Worm (Caenorhabditis elegans) whole organism, young adult: ENCODE measurements around the gene F53B7.4.

Source experiments
- B0019.2 ChIP-seq: fragments of 200-800 bp; sonication (Bioruptor generic); conservative IDR thresholded peaks from 2 replicates; pipeline ENCODE4 v1.3.6; 2022; ENCODE audit warnings: missing genetic modification reagents, missing genetic modification characterization, missing compliant biosample characterization
- B0035.1 ChIP-seq: sonication (generic microtip); optimal IDR thresholded peaks from 2 replicates; lab custom pipeline; 2016; ENCODE audit warnings: missing genetic modification characterization, mild to moderate bottlenecking, missing compliant biosample characterization, missing genotype, missing genetic modification reagents
- B0336.3 ChIP-seq: fragments of 200-800 bp; sonication (Bioruptor generic); IDR thresholded peaks from 2 replicates; pipeline ENCODE4 v1.3.6; 2022; ENCODE audit warnings: missing genetic modification characterization, missing compliant biosample characterization
- F10E7.11 ChIP-seq: sonication (generic microtip); optimal IDR thresholded peaks from 2 replicates; lab custom pipeline; 2017; ENCODE audit warnings: mild to moderate bottlenecking, missing genetic modification characterization, moderate library complexity, missing compliant biosample characterization
- F22D6.2 ChIP-seq: sonication (generic microtip); optimal IDR thresholded peaks from 2 replicates; lab custom pipeline; 2016; ENCODE audit warnings: mild to moderate bottlenecking, missing genetic modification characterization, missing compliant biosample characterization
- F57A8.1 ChIP-seq: fragments of 200-800 bp; sonication (Bioruptor generic); optimal IDR thresholded peaks from 2 replicates; lab custom pipeline; 2018; ENCODE audit warnings: mild to moderate bottlenecking, missing genetic modification characterization, moderate library complexity, missing compliant biosample characterization
- K11D2.4 ChIP-seq: fragments of 200-800 bp; sonication (Bioruptor generic); IDR thresholded peaks from 2 replicates; pipeline ENCODE4 v1.3.6; 2022; ENCODE audit warnings: missing genetic modification reagents, missing genetic modification characterization, missing compliant biosample characterization
- K12H6.12 ChIP-seq: fragments of 200-800 bp; sonication (Bioruptor generic); optimal IDR thresholded peaks from 2 replicates; lab custom pipeline; 2018; ENCODE audit warnings: mild to moderate bottlenecking, missing genetic modification characterization, missing compliant biosample characterization
- Y79H2A.3 ChIP-seq: fragments of 200-800 bp; sonication (Bioruptor generic); conservative IDR thresholded peaks from 2 replicates; pipeline ENCODE4 v1.3.6; 2022; ENCODE audit warnings: missing genetic modification reagents, missing genetic modification characterization, missing compliant biosample characterization
- ZK185.1 ChIP-seq: sonication (generic microtip); optimal IDR thresholded peaks from 2 replicates; lab custom pipeline; 2016; ENCODE audit warnings: mild to moderate bottlenecking, missing genetic modification characterization, missing compliant biosample characterization; ENCODE audit not compliant: poor library complexity, severe bottlenecking
- atf-7 ChIP-seq: sonication (generic microtip); optimal IDR thresholded peaks from 2 replicates; lab custom pipeline; 2017; ENCODE audit warnings: mild to moderate bottlenecking, missing genetic modification characterization, missing compliant biosample characterization
- athp-1 ChIP-seq: sonication (generic microtip); optimal IDR thresholded peaks from 2 replicates; lab custom pipeline; 2017; ENCODE audit warnings: mild to moderate bottlenecking, missing genetic modification characterization, missing compliant biosample characterization
- attf-5 ChIP-seq: fragments of 200-800 bp; sonication (Bioruptor generic); optimal IDR thresholded peaks from 2 replicates; lab custom pipeline; 2018; ENCODE audit warnings: mild to moderate bottlenecking, missing genetic modification characterization, missing compliant biosample characterization
- attf-6 ChIP-seq: fragments of 200-800 bp; sonication (Bioruptor generic); IDR thresholded peaks from 2 replicates; pipeline ENCODE4 v1.3.6; 2022; ENCODE audit warnings: missing genetic modification reagents, missing genetic modification characterization, missing compliant biosample characterization
- ccch-3 ChIP-seq: fragments of 200-800 bp; sonication (Bioruptor generic); optimal IDR thresholded peaks from 2 replicates; lab custom pipeline; 2018; ENCODE audit warnings: mild to moderate bottlenecking, missing genetic modification characterization, missing compliant biosample characterization
- cebp-1 ChIP-seq, 2 experiments: fragments of 200-800 bp in 1 of 2; sonication (Bioruptor generic) in 1 of 2; sonication (generic microtip) in 1 of 2; IDR thresholded peaks in 1 of 2; optimal IDR thresholded peaks in 1 of 2; 2 replicates each; pipeline versions ENCODE4 v1.3.6 to Lab custom; 2017 to 2022; ENCODE audit warnings: missing compliant biosample characterization in 2 of 2, missing genetic modification characterization in 2 of 2, mild to moderate bottlenecking in 1 of 2, missing genetic modification reagents in 1 of 2, moderate library complexity in 1 of 2
- ceh-58 ChIP-seq: fragments of 200-800 bp; sonication (Bioruptor generic); IDR thresholded peaks from 2 replicates; pipeline ENCODE4 v1.3.6; 2022; ENCODE audit warnings: missing genetic modification characterization, missing compliant biosample characterization
- dpff-1 ChIP-seq: sonication (generic microtip); optimal IDR thresholded peaks from 2 replicates; lab custom pipeline; 2017; ENCODE audit warnings: mild to moderate bottlenecking, missing genetic modification characterization, missing compliant biosample characterization
- egl-18 ChIP-seq: fragments of 200-800 bp; sonication (Bioruptor generic); IDR thresholded peaks from 2 replicates; pipeline ENCODE4 v1.3.6; 2022; ENCODE audit warnings: missing genetic modification reagents, missing genetic modification characterization, missing compliant biosample characterization
- egl-44 ChIP-seq: fragments of 200-800 bp; sonication (Bioruptor generic); IDR thresholded peaks from 2 replicates; pipeline ENCODE4 v1.3.6; 2022; ENCODE audit warnings: missing genetic modification reagents, missing genetic modification characterization, missing compliant biosample characterization
- ets-4 ChIP-seq: fragments of 200-800 bp; sonication (Bioruptor generic); optimal IDR thresholded peaks from 2 replicates; lab custom pipeline; 2018; ENCODE audit warnings: mild to moderate bottlenecking, missing genetic modification characterization, missing compliant biosample characterization
- fkh-3 ChIP-seq: sonication (generic microtip); optimal IDR thresholded peaks from 2 replicates; lab custom pipeline; 2016; ENCODE audit warnings: mild to moderate bottlenecking, missing genetic modification characterization, missing compliant biosample characterization
- hmg-20 ChIP-seq: fragments of 200-800 bp; sonication (Bioruptor generic); IDR thresholded peaks from 2 replicates; pipeline ENCODE4 v1.3.6; 2022; ENCODE audit warnings: missing genetic modification reagents, missing genetic modification characterization, missing compliant biosample characterization
- hsf-1 ChIP-seq: fragments of 200-800 bp; sonication (Bioruptor generic); IDR thresholded peaks from 2 replicates; pipeline ENCODE4 v1.3.6; 2022; ENCODE audit warnings: missing genetic modification reagents, missing genetic modification characterization, missing compliant biosample characterization
- lag-1 ChIP-seq: fragments of 200-800 bp; sonication (Bioruptor generic); IDR thresholded peaks from 2 replicates; pipeline ENCODE4 v1.3.6; 2022; ENCODE audit warnings: missing genetic modification reagents, missing genetic modification characterization, missing compliant biosample characterization
- let-607 ChIP-seq, 2 experiments: fragments of 200-800 bp in 1 of 2; sonication (Bioruptor generic) in 1 of 2; sonication (generic microtip) in 1 of 2; optimal IDR thresholded peaks; 2 replicates each; lab custom pipeline; 2016 to 2018; ENCODE audit warnings: mild to moderate bottlenecking in 2 of 2, missing compliant biosample characterization in 2 of 2, missing genetic modification characterization in 2 of 2, moderate library complexity in 2 of 2, missing genotype in 1 of 2
- lin-26 ChIP-seq: fragments of 200-800 bp; sonication (Bioruptor generic); IDR thresholded peaks from 2 replicates; pipeline ENCODE4 v1.3.6; 2022; ENCODE audit warnings: missing genetic modification reagents, missing genetic modification characterization, missing compliant biosample characterization
- lin-54 ChIP-seq: fragments of 200-800 bp; sonication (Bioruptor generic); optimal IDR thresholded peaks from 2 replicates; lab custom pipeline; 2018; ENCODE audit warnings: mild to moderate bottlenecking, missing genetic modification characterization, missing compliant biosample characterization
- lir-1 ChIP-seq: fragments of 200-800 bp; sonication (Bioruptor generic); conservative IDR thresholded peaks from 2 replicates; pipeline ENCODE4 v1.3.6; 2022; ENCODE audit warnings: missing genetic modification reagents, missing genetic modification characterization, missing compliant biosample characterization
- madf-10 ChIP-seq: sonication (generic microtip); optimal IDR thresholded peaks from 2 replicates; lab custom pipeline; 2016; ENCODE audit warnings: mild to moderate bottlenecking, missing genetic modification characterization, missing compliant biosample characterization
- mxl-1 ChIP-seq: sonication (generic microtip); optimal IDR thresholded peaks from 2 replicates; lab custom pipeline; 2016; ENCODE audit warnings: missing genetic modification characterization, missing compliant biosample characterization
- nhr-179 ChIP-seq: sonication (generic microtip); optimal IDR thresholded peaks from 2 replicates; lab custom pipeline; 2016; ENCODE audit warnings: mild to moderate bottlenecking, missing genetic modification characterization, missing compliant biosample characterization
- nhr-80 ChIP-seq: sonication (generic microtip); optimal IDR thresholded peaks from 2 replicates; lab custom pipeline; 2016; ENCODE audit warnings: missing genetic modification characterization, missing compliant biosample characterization
- pbrm-1 ChIP-seq: fragments of 200-800 bp; sonication (Bioruptor generic); IDR thresholded peaks from 2 replicates; pipeline ENCODE4 v1.3.6; 2022; ENCODE audit warnings: missing genetic modification reagents, missing genetic modification characterization, missing compliant biosample characterization
- rcor-1 ChIP-seq: fragments of 200-800 bp; sonication (Bioruptor generic); IDR thresholded peaks from 2 replicates; pipeline ENCODE4 v1.3.6; 2022; ENCODE audit warnings: missing genetic modification reagents, missing genetic modification characterization, missing compliant biosample characterization
- rpc-1 ChIP-seq, 2 experiments: fragments of 150-350 bp in 1 of 2; sonication (generic microtip) in 1 of 2; optimal IDR thresholded peaks; 2 replicates each; lab custom pipeline; 2014 to 2018; ENCODE audit warnings: missing biosample characterization in 1 of 2, missing genetic modification characterization in 1 of 2, missing genetic modification reagents in 1 of 2, missing genotype in 1 of 2
- snpc-4 ChIP-seq, 5 experiments: fragments of 150-350 bp in 1 of 5; sonication (generic microtip) in 4 of 5; optimal IDR thresholded peaks; 2 replicates each; lab custom pipeline; 2014 to 2018; ENCODE audit warnings: missing genetic modification characterization in 5 of 5, missing biosample characterization in 3 of 5, antibody characterized with exemption in 2 of 5, mild to moderate bottlenecking in 2 of 5, missing compliant biosample characterization in 2 of 5, missing genotype in 2 of 5, moderate library complexity in 2 of 5, missing genetic modification reagents in 1 of 5
- somi-1 ChIP-seq: fragments of 200-800 bp; sonication (Bioruptor generic); optimal IDR thresholded peaks from 2 replicates; lab custom pipeline; 2018; ENCODE audit warnings: mild to moderate bottlenecking, missing genetic modification characterization, missing compliant biosample characterization
- tbp1 ChIP-seq: fragments of 200-800 bp; sonication (Bioruptor generic); optimal IDR thresholded peaks from 2 replicates; lab custom pipeline; 2018; ENCODE audit warnings: mild to moderate bottlenecking, missing genetic modification characterization, missing compliant biosample characterization
- unc-130 ChIP-seq: sonication (generic microtip); optimal IDR thresholded peaks from 2 replicates; lab custom pipeline; 2016; ENCODE audit warnings: missing genetic modification reagents, missing genetic modification characterization, missing compliant biosample characterization
- unc-62 ChIP-seq: fragments of 150-350 bp; optimal IDR thresholded peaks from 2 replicates; lab custom pipeline; 2014; ENCODE audit warnings: missing biosample characterization, missing genetic modification reagents, missing genetic modification characterization
- zfh-2 ChIP-seq: fragments of 200-800 bp; sonication (Bioruptor generic); conservative IDR thresholded peaks from 2 replicates; pipeline ENCODE4 v1.3.6; 2022; ENCODE audit warnings: missing genetic modification reagents, missing genetic modification characterization, missing compliant biosample characterization
- zim-3 ChIP-seq: sonication (generic microtip); optimal IDR thresholded peaks from 2 replicates; lab custom pipeline; 2017; ENCODE audit warnings: mild to moderate bottlenecking, missing genetic modification characterization, moderate library complexity, missing compliant biosample characterization
- ztf-22 ChIP-seq: fragments of 200-800 bp; sonication (Bioruptor generic); optimal IDR thresholded peaks from 2 replicates; lab custom pipeline; 2018; ENCODE audit warnings: mild to moderate bottlenecking, missing genetic modification characterization, moderate library complexity, missing compliant biosample characterization
- ztf-6 ChIP-seq: fragments of 200-800 bp; sonication (Bioruptor generic); IDR thresholded peaks from 2 replicates; pipeline ENCODE4 v1.3.6; 2022; ENCODE audit warnings: missing genetic modification reagents, missing genetic modification characterization, missing compliant biosample characterization

F53B7.4 gene

ce11 chrV:10960544-10960943, 41.8 kb downstream of the F53B7.4 start, which contains the start of gene vps-36 (continued):
- TF ChIP-seq egl-44 (GFP tag; lab: Robert Waterston, UW): no peak
- peak; percentile 37 to 77 for TF ChIP-seq let-607 (tag; optimal IDR thresholded peaks at IDR 0.05; lab: Kevin White, UChicago)
- TF ChIP-seq K11D2.4: no peak
- peak; percentile 57; the same call in 1 of the 2 replicates for TF ChIP-seq pbrm-1 (GFP tag; lab: Robert Waterston, UW)
- no peak for TF ChIP-seq lir-1 (GFP tag; lab: Robert Waterston, UW)
- no peak for TF ChIP-seq tbp1
- no peak for TF ChIP-seq hmg-20 (GFP tag; lab: Robert Waterston, UW)
- TF ChIP-seq unc-130 (GFP tag; lab: Kevin White, UChicago): no peak
- TF ChIP-seq ztf-22 (GFP tag; lab: Kevin White, UChicago): no peak
- no peak for TF ChIP-seq ets-4 (GFP tag; lab: Kevin White, UChicago)
- no peak for TF ChIP-seq rpc-1 (optimal IDR thresholded peaks at IDR 0.05; lab: Kevin White, UChicago)
- no peak for TF ChIP-seq rpc-1 (tag; optimal IDR thresholded peaks at IDR 0.05; lab: Kevin White, UChicago)

DNA sequence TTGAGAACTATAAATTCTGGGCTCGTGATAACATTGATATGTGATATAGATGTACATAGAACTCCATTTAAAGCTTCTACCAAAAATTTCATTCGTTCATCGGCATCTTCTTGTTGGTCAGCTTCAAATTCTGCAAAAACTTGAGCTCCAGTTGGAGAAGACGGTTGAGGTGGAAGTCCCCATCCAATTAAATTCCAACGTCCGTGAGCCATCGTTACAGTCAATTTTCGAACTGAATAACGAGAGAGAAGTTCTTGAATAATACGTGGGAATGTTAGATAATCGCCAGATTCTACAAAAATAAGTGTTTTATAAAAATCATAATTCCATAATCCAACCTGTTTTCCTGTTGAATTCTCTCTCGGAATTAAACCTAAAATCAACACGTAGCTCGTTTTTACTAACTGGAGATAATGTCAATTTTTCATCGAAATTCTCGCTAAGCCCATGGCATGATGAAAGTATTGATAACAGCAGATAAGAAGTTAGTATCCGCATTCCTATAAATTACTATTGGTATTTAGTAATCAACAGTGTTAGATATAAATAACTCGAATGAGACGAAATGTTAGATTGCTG, 43.9 kb downstream of the F53B7.4 start, which contains the start of gene pigt-1:
TSS of gene pigt-1 (minus strand) at position 500 of the 579 bp plus-strand sequence.
- TF ChIP-seq let-607 (tag; optimal IDR thresholded peaks at IDR 0.05; lab: Kevin White, UChicago) (peak in 1 of 2 experiments; percentile 0), attf-5 (GFP tag; lab: Kevin White, UChicago) (no peak), F57A8.1 (GFP tag; lab: Kevin White, UChicago) (no peak), ccch-3 (GFP tag; lab: Kevin White, UChicago) (no peak), dpff-1 (no peak), Y79H2A.3 (GFP tag; lab: Robert Waterston, UW) (no peak), lag-1 (GFP tag; lab: Robert Waterston, UW) (no peak), egl-18 (no peak), K12H6.12 (tag; lab: Kevin White, UChicago) (no peak), B0035.1 (no peak), lin-26 (no peak), zim-3 (tag; lab: Kevin White, UChicago) (no peak), unc-62 (GFP tag; lab: Kevin White, UChicago) (no peak), B0336.3 (GFP tag; lab: Robert Waterston, UW) (peak; percentile 66; the same call in 1 of the 2 replicates), ets-4 (GFP tag; lab: Kevin White, UChicago) (peak; percentile 11), ceh-58 (GFP tag; lab: Robert Waterston, UW) (no peak), B0019.2 (no peak), K11D2.4 (no peak), madf-10 (tag; lab: Kevin White, UChicago) (no peak), snpc-4 (GFP tag; optimal IDR thresholded peaks at IDR 0.05; lab: Kevin White, UChicago) (no peak), snpc-4 (tag; optimal IDR thresholded peaks at IDR 0.05; lab: Kevin White, UChicago) (peak in 1 of 4 experiments; percentile 9), mxl-1 (tag; lab: Kevin White, UChicago) (no peak), nhr-179 (tag; lab: Kevin White, UChicago) (no peak), F22D6.2 (tag; lab: Kevin White, UChicago) (no peak), attf-6 (no peak), cebp-1 (GFP tag; IDR thresholded peaks at IDR 0.05; lab: Robert Waterston, UW) (no peak), cebp-1 (tag; optimal IDR thresholded peaks at IDR 0.05; lab: Kevin White, UChicago) (peak; percentile 30), fkh-3 (peak; percentile 25), nhr-80 (no peak), ztf-6 (GFP tag; lab: Robert Waterston, UW) (no peak), atf-7 (tag; lab: Kevin White, UChicago) (no peak), rcor-1 (GFP tag; lab: Robert Waterston, UW) (no peak), F10E7.11 (tag; lab: Kevin White, UChicago) (no peak), zfh-2 (GFP tag; lab: Robert Waterston, UW) (no peak), athp-1 (tag; lab: Kevin White, UChicago) (peak; percentile 9), lin-54 (GFP tag; lab: Kevin White, UChicago) (peak; percentile 29), somi-1 (GFP tag; lab: Kevin White, UChicago) (no peak), ZK185.1 (tag; lab: Kevin White, UChicago) (no peak), hsf-1 (GFP tag; lab: Robert Waterston, UW) (0 out of 2 replicates have a peak, but pooled peaks have one; percentile 14)
